Fruit fly (Drosophila melanogaster) whole organism, embryonic: Measurements from ENCODE around the gene Gfat2.

Experiments
- Antp ChIP-seq: fragments of 200-800 bp; sonication (Bioruptor generic); optimal IDR thresholded peaks from 3 replicates; lab custom pipeline; 2016; ENCODE audit warnings: missing biosample characterization, missing genetic modification characterization
- CG10147 ChIP-seq: fragments of 200-800 bp; sonication (Bioruptor generic); optimal IDR thresholded peaks from 2 replicates; lab custom pipeline; 2019; ENCODE audit warnings: missing biosample characterization, mild to moderate bottlenecking, missing genetic modification characterization, moderate library complexity
- CG10462 ChIP-seq: fragments of 200-800 bp; sonication (Bioruptor generic); optimal IDR thresholded peaks from 2 replicates; lab custom pipeline; 2016; ENCODE audit warnings: missing biosample characterization, missing genetic modification characterization
- CG12744 ChIP-seq: fragments of 200-800 bp; sonication (Bioruptor generic); optimal IDR thresholded peaks from 2 replicates; lab custom pipeline; 2016; ENCODE audit warnings: missing biosample characterization, missing genetic modification characterization
- CG14965 ChIP-seq: fragments of 200-800 bp; sonication (Bioruptor generic); optimal IDR thresholded peaks from 2 replicates; lab custom pipeline; 2016; ENCODE audit warnings: missing biosample characterization, missing genetic modification characterization, borderline replicate concordance
- CG2712 ChIP-seq: fragments of 200-800 bp; optimal IDR thresholded peaks from 3 replicates; lab custom pipeline; 2019; ENCODE audit warnings: missing biosample characterization, mild to moderate bottlenecking, missing genetic modification characterization, moderate library complexity
- CG2889 ChIP-seq: fragments of 200-800 bp; sonication (Bioruptor generic); IDR thresholded peaks from 3 replicates; pipeline ENCODE4 v1.3.6; 2022; ENCODE audit warnings: missing biosample characterization, missing genetic modification characterization
- CG31388 ChIP-seq: fragments of 200-800 bp; sonication (Bioruptor generic); optimal IDR thresholded peaks from 2 replicates; lab custom pipeline; 2016; ENCODE audit warnings: missing biosample characterization, missing genetic modification characterization
- CG4360 ChIP-seq: fragments of 200-800 bp; sonication (Bioruptor generic); IDR thresholded peaks from 2 replicates; pipeline ENCODE4 v1.3.6; 2022; ENCODE audit warnings: missing biosample characterization, missing genetic modification characterization
- CG43689 ChIP-seq: fragments of 200-800 bp; sonication (Bioruptor generic); IDR thresholded peaks from 2 replicates; pipeline ENCODE4 v1.3.6; 2022; ENCODE audit warnings: missing biosample characterization, missing genetic modification characterization
- CG4854 ChIP-seq: fragments of 200-800 bp; sonication (Bioruptor generic); optimal IDR thresholded peaks from 2 replicates; lab custom pipeline; 2016; ENCODE audit warnings: missing biosample characterization, missing genetic modification characterization, inconsistent platforms
- CG6654 ChIP-seq: fragments of 200-800 bp; sonication (Bioruptor generic); optimal IDR thresholded peaks from 2 replicates; lab custom pipeline; 2017; ENCODE audit warnings: missing biosample characterization, mild to moderate bottlenecking, missing genetic modification characterization
- CG6765 ChIP-seq: fragments of 200-800 bp; sonication (Bioruptor generic); optimal IDR thresholded peaks from 3 replicates; lab custom pipeline; 2017; ENCODE audit warnings: missing biosample characterization, mild to moderate bottlenecking, missing genetic modification characterization
- CG7372 ChIP-seq: fragments of 200-800 bp; sonication (Bioruptor generic); IDR thresholded peaks from 2 replicates; pipeline ENCODE4 v1.3.6; 2022; ENCODE audit warnings: missing biosample characterization, missing genetic modification characterization
- CG7556 ChIP-seq: fragments of 200-800 bp; sonication (Bioruptor generic); optimal IDR thresholded peaks from 2 replicates; lab custom pipeline; 2017; ENCODE audit warnings: missing biosample characterization, mild to moderate bottlenecking, missing genetic modification characterization
- CG8089 ChIP-seq: fragments of 200-800 bp; sonication (Bioruptor generic); optimal IDR thresholded peaks from 3 replicates; lab custom pipeline; 2016; ENCODE audit warnings: missing biosample characterization, missing genetic modification characterization
- CkIIα-i1 ChIP-seq: fragments of 200-800 bp; sonication (Bioruptor generic); IDR thresholded peaks from 2 replicates; pipeline ENCODE4 v1.3.6; 2022; ENCODE audit warnings: missing biosample characterization, missing genetic modification characterization
- Dek ChIP-seq: fragments of 200-800 bp; sonication (Bioruptor generic); optimal IDR thresholded peaks from 3 replicates; lab custom pipeline; 2019; ENCODE audit warnings: missing biosample characterization, mild to moderate bottlenecking, missing genetic modification characterization, moderate library complexity
- Doc2 ChIP-seq: fragments of 200-800 bp; sonication (Bioruptor generic); IDR thresholded peaks from 2 replicates; pipeline ENCODE4 v1.3.6; 2022; ENCODE audit warnings: missing biosample characterization, missing genetic modification characterization
- Dref ChIP-seq: fragments of 200-800 bp; sonication (Bioruptor generic); IDR thresholded peaks from 2 replicates; pipeline ENCODE4 v1.3.6; 2022; ENCODE audit warnings: missing biosample characterization, missing genetic modification characterization
- Ets97D ChIP-seq: fragments of 200-800 bp; sonication (Bioruptor generic); optimal IDR thresholded peaks from 3 replicates; lab custom pipeline; 2016; ENCODE audit warnings: missing biosample characterization, missing genetic modification characterization
- GATAe ChIP-seq: fragments of 200-800 bp; sonication (Bioruptor generic); conservative IDR thresholded peaks from 2 replicates; pipeline ENCODE4 v1.3.6; 2022; ENCODE audit warnings: missing biosample characterization, missing genetic modification characterization
- Gsc ChIP-seq: fragments of 200-800 bp; sonication (Bioruptor generic); IDR thresholded peaks from 2 replicates; pipeline ENCODE4 v1.3.6; 2022; ENCODE audit warnings: missing biosample characterization, missing genetic modification characterization
- Max ChIP-seq: fragments of 200-800 bp; sonication (Bioruptor generic); optimal IDR thresholded peaks from 2 replicates; lab custom pipeline; 2016; ENCODE audit warnings: missing biosample characterization, mild to moderate bottlenecking, missing genetic modification characterization
- NFAT ChIP-seq: fragments of 200-800 bp; sonication (Bioruptor generic); IDR thresholded peaks from 2 replicates; pipeline ENCODE4 v1.3.6; 2022; ENCODE audit warnings: missing biosample characterization, missing genetic modification characterization
- Nf-YB ChIP-seq: fragments of 200-800 bp; sonication (Bioruptor generic); optimal IDR thresholded peaks from 3 replicates; lab custom pipeline; 2019; ENCODE audit warnings: missing biosample characterization, mild to moderate bottlenecking, missing genetic modification characterization, moderate library complexity
- Oli ChIP-seq: fragments of 200-800 bp; sonication (Bioruptor generic); optimal IDR thresholded peaks from 2 replicates; lab custom pipeline; 2018; ENCODE audit warnings: missing biosample characterization, mild to moderate bottlenecking, missing genetic modification characterization, moderate library complexity
- Xbp1 ChIP-seq: fragments of 200-800 bp; sonication (Bioruptor generic); optimal IDR thresholded peaks from 3 replicates; lab custom pipeline; 2016; ENCODE audit warnings: missing biosample characterization, mild to moderate bottlenecking, missing genetic modification characterization
- abd-A ChIP-seq: fragments of 200-800 bp; sonication (Bioruptor generic); optimal IDR thresholded peaks from 3 replicates; lab custom pipeline; 2019; ENCODE audit warnings: missing biosample characterization, mild to moderate bottlenecking, missing genetic modification characterization, moderate library complexity
- ase ChIP-seq: fragments of 200-800 bp; sonication (Bioruptor generic); IDR thresholded peaks from 3 replicates; pipeline ENCODE4 v1.3.6; 2022; ENCODE audit warnings: missing biosample characterization, missing genetic modification characterization
- ash1 ChIP-seq: fragments of 200-800 bp; sonication (Bioruptor generic); optimal IDR thresholded peaks from 2 replicates; lab custom pipeline; 2018; ENCODE audit warnings: missing biosample characterization, mild to moderate bottlenecking, missing genetic modification characterization
- bowl ChIP-seq: fragments of 200-800 bp; sonication (Bioruptor generic); IDR thresholded peaks from 2 replicates; pipeline ENCODE4 v1.3.6; 2022; ENCODE audit warnings: missing biosample characterization, missing genetic modification characterization
- cad ChIP-seq: fragments of >200 bp; optimal IDR thresholded peaks from 2 replicates; lab custom pipeline; 2017; ENCODE audit warnings: missing biosample characterization, missing genetic modification characterization
- chm ChIP-seq: fragments of 200-800 bp; sonication (Bioruptor generic); IDR thresholded peaks from 2 replicates; pipeline ENCODE4 v1.3.6; 2022; ENCODE audit warnings: missing biosample characterization, missing genetic modification characterization
- dm ChIP-seq: fragments of 200-800 bp; sonication (Bioruptor generic); optimal IDR thresholded peaks from 3 replicates; lab custom pipeline; 2016; ENCODE audit warnings: missing biosample characterization, missing genetic modification characterization
- ewg ChIP-seq: fragments of 200-800 bp; sonication (Bioruptor generic); optimal IDR thresholded peaks from 3 replicates; lab custom pipeline; 2017; ENCODE audit warnings: mild to moderate bottlenecking, missing biosample characterization, missing genetic modification reagents, missing genetic modification characterization
- gem ChIP-seq: fragments of 200-800 bp; sonication (Bioruptor generic); optimal IDR thresholded peaks from 2 replicates; lab custom pipeline; 2019; ENCODE audit warnings: missing biosample characterization, mild to moderate bottlenecking, missing genetic modification characterization, moderate library complexity
- ham ChIP-seq: fragments of 200-800 bp; sonication (Bioruptor generic); IDR thresholded peaks from 2 replicates; pipeline ENCODE4 v1.3.6; 2022; ENCODE audit warnings: missing biosample characterization, missing genetic modification characterization
- jing ChIP-seq: fragments of 200-800 bp; sonication (Bioruptor generic); optimal IDR thresholded peaks from 2 replicates; lab custom pipeline; 2018; ENCODE audit warnings: missing biosample characterization, mild to moderate bottlenecking, missing genetic modification characterization
- lmd ChIP-seq: fragments of 200-800 bp; sonication (Bioruptor generic); IDR thresholded peaks from 2 replicates; pipeline ENCODE4 v1.3.6; 2022; ENCODE audit warnings: missing biosample characterization, missing genetic modification characterization
- lola ChIP-seq, 3 experiments: fragments of >200 bp in 2 of 3; fragments of 200-800 bp in 1 of 3; sonication (Bioruptor generic) in 1 of 3; optimal IDR thresholded peaks; 2 replicates each; lab custom pipeline; 2017 to 2019; ENCODE audit warnings: missing biosample characterization in 3 of 3, missing genetic modification characterization in 3 of 3, mild to moderate bottlenecking in 1 of 3, moderate library complexity in 1 of 3
- maf-S ChIP-seq: fragments of 200-800 bp; sonication (Bioruptor generic); optimal IDR thresholded peaks from 2 replicates; lab custom pipeline; 2016; ENCODE audit warnings: missing biosample characterization, missing genetic modification characterization
- ro ChIP-seq: fragments of 200-800 bp; sonication (Bioruptor generic); IDR thresholded peaks from 2 replicates; pipeline ENCODE4 v1.3.6; 2022; ENCODE audit warnings: missing biosample characterization, missing genetic modification characterization
- schlank ChIP-seq: fragments of 200-800 bp; sonication (Bioruptor generic); optimal IDR thresholded peaks from 2 replicates; lab custom pipeline; 2018; ENCODE audit warnings: missing biosample characterization, mild to moderate bottlenecking, missing genetic modification characterization
- scrt ChIP-seq: fragments of 200-800 bp; sonication (Bioruptor generic); optimal IDR thresholded peaks from 2 replicates; lab custom pipeline; 2018; ENCODE audit warnings: missing biosample characterization, mild to moderate bottlenecking, missing genetic modification characterization, moderate library complexity
- sr ChIP-seq: fragments of 200-800 bp; sonication (Bioruptor generic); IDR thresholded peaks from 3 replicates; pipeline ENCODE4 v1.3.6; 2022; ENCODE audit warnings: missing biosample characterization, missing genetic modification characterization
- tap ChIP-seq: fragments of 200-800 bp; optimal IDR thresholded peaks from 3 replicates; lab custom pipeline; 2019; ENCODE audit warnings: missing biosample characterization, mild to moderate bottlenecking, missing genetic modification characterization, moderate library complexity
- tin ChIP-seq: fragments of 200-800 bp; sonication (Bioruptor generic); optimal IDR thresholded peaks from 3 replicates; lab custom pipeline; 2016; ENCODE audit warnings: missing biosample characterization, missing genetic modification characterization
- tll ChIP-seq, 2 experiments: fragments of 200-800 bp in 1 of 2; fragments of >200 bp in 1 of 2; sonication (Bioruptor generic) in 1 of 2; optimal IDR thresholded peaks; 2 replicates each; lab custom pipeline; 2017 to 2019; ENCODE audit warnings: missing biosample characterization in 2 of 2, missing genetic modification characterization in 2 of 2, mild to moderate bottlenecking in 1 of 2, moderate library complexity in 1 of 2
- zf30C ChIP-seq: fragments of 200-800 bp; sonication (Bioruptor generic); optimal IDR thresholded peaks from 3 replicates; lab custom pipeline; 2018; ENCODE audit warnings: missing biosample characterization, mild to moderate bottlenecking, missing genetic modification characterization
- zfh2 ChIP-seq: fragments of 200-800 bp; sonication (Bioruptor generic); optimal IDR thresholded peaks from 2 replicates; lab custom pipeline; 2016; ENCODE audit warnings: missing biosample characterization, missing genetic modification characterization

Gfat2 gene

dm6 chr3R:28332137-28332671 lies 7.4 kb downstream of the Gfat2 start (continued):
- peak; percentile 48 for TF ChIP-seq Xbp1 (GFP tag; lab: Kevin White, UChicago)
- no peak for TF ChIP-seq lola (GFP tag; optimal IDR thresholded peaks at IDR 0.05; lab: Kevin White, UChicago)
- peak; percentile 63 for TF ChIP-seq CG10147
- no peak for TF ChIP-seq CG6654
- TF ChIP-seq CkIIα-i1 (GFP tag; lab: Robert Waterston, UW) = no peak
- no peak for TF ChIP-seq ham
- no peak for TF ChIP-seq CG14965 (GFP tag; lab: Kevin White, UChicago)
- no peak for TF ChIP-seq tll (GFP tag; optimal IDR thresholded peaks at IDR 0.05; lab: Kevin White, UChicago)
- no peak for TF ChIP-seq ewg (GFP tag; lab: Kevin White, UChicago)
- TF ChIP-seq schlank (tag; lab: Kevin White, UChicago) = peak; percentile 3
- TF ChIP-seq CG2889 (GFP tag; lab: Robert Waterston, UW) = no peak
- TF ChIP-seq ash1 (GFP tag; lab: Kevin White, UChicago) = no peak
- no peak for TF ChIP-seq CG10462 (GFP tag; lab: Kevin White, UChicago)
- TF ChIP-seq Ets97D (GFP tag; lab: Kevin White, UChicago) = no peak
- no peak for TF ChIP-seq CG4360
- peak; percentile 56 for TF ChIP-seq scrt (GFP tag; lab: Kevin White, UChicago)
- peak; percentile 80 for TF ChIP-seq gem
- TF ChIP-seq Gsc (GFP tag; lab: Robert Waterston, UW) = no peak
- peak; percentile 37 for TF ChIP-seq CG4854 (GFP tag; lab: Kevin White, UChicago)
- peak; percentile 61 for TF ChIP-seq CG7372 (GFP tag; lab: Robert Waterston, UW)
- no peak for TF ChIP-seq CG31388 (GFP tag; lab: Kevin White, UChicago)
- TF ChIP-seq Dek (tag; lab: Kevin White, UChicago) = peak; percentile 66
- no peak for TF ChIP-seq ro (GFP tag; lab: Robert Waterston, UW)
- TF ChIP-seq zfh2 = peak; percentile 64
- TF ChIP-seq CG12744 (GFP tag; lab: Kevin White, UChicago) = peak; percentile 10
- peak; percentile 92 for TF ChIP-seq abd-A
- TF ChIP-seq CG7556 (GFP tag; lab: Kevin White, UChicago) = peak; percentile 71
- no peak for TF ChIP-seq Doc2
- TF ChIP-seq CG2712 (tag; lab: Kevin White, UChicago) = peak; percentile 51
- TF ChIP-seq Oli (tag; lab: Kevin White, UChicago) = peak; percentile 67
- no peak for TF ChIP-seq Dref
- TF ChIP-seq CG6765 (GFP tag; lab: Kevin White, UChicago) = peak; percentile 60
- 0 out of 2 replicates have a peak, but pooled peaks have one; percentile 13 for TF ChIP-seq CG43689 (GFP tag; lab: Robert Waterston, UW)
- TF ChIP-seq sr (GFP tag; lab: Robert Waterston, UW) = peak; percentile 96
- no peak for TF ChIP-seq cad (GFP tag; lab: Kevin White, UChicago)
- TF ChIP-seq GATAe (GFP tag; lab: Robert Waterston, UW) = 0 out of 2 replicates have a peak, but pooled peaks have one; percentile 33
- TF ChIP-seq Nf-YB (GFP tag; lab: Kevin White, UChicago) = peak; percentile 27
- TF ChIP-seq zf30C (GFP tag; lab: Kevin White, UChicago) = peak; percentile 39
- TF ChIP-seq maf-S = peak; percentile 51
- TF ChIP-seq tin (GFP tag; lab: Kevin White, UChicago) = peak; percentile 23
- peak; percentile 31 for TF ChIP-seq tap (tag; lab: Kevin White, UChicago)
- TF ChIP-seq CG8089 = no peak
- TF ChIP-seq ase (GFP tag; lab: Robert Waterston, UW) = peak; percentile 57; the same call in 2 of the 3 replicates
- no peak for TF ChIP-seq bowl (GFP tag; lab: Robert Waterston, UW)
- TF ChIP-seq Max (GFP tag; lab: Kevin White, UChicago) = no peak
- peak; percentile 63 for TF ChIP-seq NFAT
- peak; percentile 65; the same call in 1 of the 2 replicates for TF ChIP-seq lmd (GFP tag; lab: Robert Waterston, UW)
- TF ChIP-seq jing = no peak
- TF ChIP-seq Antp (GFP tag; lab: Kevin White, UChicago) = peak; percentile 66
- TF ChIP-seq dm (GFP tag; lab: Kevin White, UChicago) = no peak
- TF ChIP-seq chm (GFP tag; lab: Robert Waterston, UW) = no peak
